Fruit fly (Drosophila melanogaster): Measurements from ENCODE around the gene CG5916.

- TF ChIP-seq Dll (optimal IDR thresholded peaks at IDR 0.05) (no peak), pan (optimal IDR thresholded peaks at IDR 0.05) (no peak), EcR (GFP tag; optimal IDR thresholded peaks at IDR 0.05) (no peak), CG8478 (optimal IDR thresholded peaks at IDR 0.05) (no peak), usp (GFP tag; optimal IDR thresholded peaks at IDR 0.05) (no peak)
These were observed 9.2 kb downstream of the CG5916 start for dm6 chr3R:16156032-16156431.
